Worm (Caenorhabditis elegans): ENCODE measurements around the gene W08F4.3.
"Not testable (repeated sequence)": the region's sequence is repeated elsewhere in the genome, so short reads cannot be mapped to it uniquely, and the experiment has no call there.

- not testable (repeated sequence) for TF ChIP-seq unc-62 (GFP tag; optimal IDR thresholded peaks at IDR 0.05); lin-13 (tag; optimal IDR thresholded peaks at IDR 0.05); lin-32 (GFP tag; optimal IDR thresholded peaks at IDR 0.05); pha-4 (tag; optimal IDR thresholded peaks at IDR 0.05); nhr-28 (tag; optimal IDR thresholded peaks at IDR 0.05); ces-1 (GFP tag; optimal IDR thresholded peaks at IDR 0.05); snpc-4 (tag; optimal IDR thresholded peaks at IDR 0.05); ztf-11 (tag; optimal IDR thresholded peaks at IDR 0.05); sem-2 (GFP tag; optimal IDR thresholded peaks at IDR 0.05); blmp-1 (tag; optimal IDR thresholded peaks at IDR 0.05); nhr-76 (tag; optimal IDR thresholded peaks at IDR 0.05); M03D4.4 (tag; optimal IDR thresholded peaks at IDR 0.05); tbx-8 (GFP tag; optimal IDR thresholded peaks at IDR 0.05); elt-3 (tag; optimal IDR thresholded peaks at IDR 0.05)
Measured at ce11 chrII:612361-612760, 32.0 kb downstream of the W08F4.3 start, which contains the start of gene clec-118.

Data from whole organism, mixed stage, embryonic.